Fruit fly (Drosophila melanogaster): ENCODE data around the gene Smyd5.

The Smyd5 gene

DNA sequence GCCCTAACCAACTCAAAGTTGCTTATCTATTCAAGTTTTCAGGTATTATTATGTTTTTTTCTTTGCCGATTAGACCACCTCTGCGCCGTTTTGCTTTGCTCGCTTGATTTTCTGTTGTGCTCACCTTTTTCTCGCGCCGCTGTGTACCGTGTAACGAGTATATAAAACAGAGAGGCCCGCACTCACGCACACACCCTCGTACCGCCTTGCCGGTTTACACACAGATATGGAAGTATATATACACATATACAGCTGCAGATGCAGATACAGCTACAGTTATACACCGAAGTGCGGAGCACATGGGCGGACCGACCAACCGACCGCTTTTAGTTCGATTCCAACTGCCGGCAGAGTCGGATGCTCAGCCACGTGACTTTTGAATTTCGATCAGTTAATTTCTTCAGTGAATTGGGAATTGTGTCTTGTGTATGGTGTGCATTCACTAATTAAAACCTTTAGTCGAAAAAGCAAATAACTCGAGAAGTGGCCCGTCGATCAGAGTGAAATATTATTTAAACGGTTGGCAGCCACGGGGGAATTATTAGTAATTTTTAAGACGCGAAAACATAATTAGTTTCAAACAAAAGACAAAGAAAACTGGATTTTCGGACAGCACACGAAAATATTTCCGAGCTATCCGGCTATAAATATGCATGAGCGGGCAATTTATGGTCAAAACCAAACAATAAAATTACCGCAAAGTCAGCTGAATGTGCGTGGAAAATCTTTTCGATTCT lies 29.9 kb downstream of the Smyd5 start (continued):
- peak; percentile 59 for TF ChIP-seq CG13296 (GFP tag; optimal IDR thresholded peaks at IDR 0.05)
- TF ChIP-seq pita (GFP tag; optimal IDR thresholded peaks at IDR 0.05), result no peak
- TF ChIP-seq trem (tag; optimal IDR thresholded peaks at IDR 0.05), result peak; percentile 12
- TF ChIP-seq CG9215 (GFP tag; IDR thresholded peaks at IDR 0.05), result no peak
- TF ChIP-seq insv (GFP tag; optimal IDR thresholded peaks at IDR 0.05), result peak in 1 of 2 experiments; percentile 78
- TF ChIP-seq Hmr (GFP tag; optimal IDR thresholded peaks at IDR 0.05), result peak; percentile 58
- TF ChIP-seq CG11696 (GFP tag; IDR thresholded peaks at IDR 0.05), result no peak
- TF ChIP-seq CG8290 (GFP tag; optimal IDR thresholded peaks at IDR 0.05), result no peak
- TF ChIP-seq CG8290 (tag; optimal IDR thresholded peaks at IDR 0.05), result peak; percentile 6 to 90
- peak; percentile 80 for TF ChIP-seq Adf1 (GFP tag; IDR thresholded peaks at IDR 0.05)
- TF ChIP-seq vvl (GFP tag; IDR thresholded peaks at IDR 0.05), result peak; percentile 75
- TF ChIP-seq CG4617 (GFP tag; optimal IDR thresholded peaks at IDR 0.05; ENCODE audit: borderline replicate concordance), result no peak
- peak; percentile 28 for TF ChIP-seq HHEX (GFP tag; optimal IDR thresholded peaks at IDR 0.05)
- TF ChIP-seq pros (GFP tag; optimal IDR thresholded peaks at IDR 0.05), result peak; percentile 64
- TF ChIP-seq Hr51 (GFP tag; optimal IDR thresholded peaks at IDR 0.05), result peak in 1 of 2 experiments; percentile 29
- peak; percentile 32 for TF ChIP-seq Dad (GFP tag; optimal IDR thresholded peaks at IDR 0.05)
- TF ChIP-seq odd (GFP tag; optimal IDR thresholded peaks at IDR 0.05), result no peak
- TF ChIP-seq corto (GFP tag; optimal IDR thresholded peaks at IDR 0.05), result no peak
- peak; percentile 96 for TF ChIP-seq CG5180 (GFP tag; optimal IDR thresholded peaks at IDR 0.05)
- TF ChIP-seq peb (GFP tag; IDR thresholded peaks at IDR 0.05), result peak; percentile 21; the same call in 1 of the 2 replicates
- TF ChIP-seq z (GFP tag; IDR thresholded peaks at IDR 0.05), result 0 out of 3 replicates have a peak, but pooled peaks have one; percentile 22
- TF ChIP-seq CG32772 (GFP tag; IDR thresholded peaks at IDR 0.05), result no peak; the same call in 1 of the 2 replicates
- peak; percentile 66 for TF ChIP-seq Max (GFP tag; optimal IDR thresholded peaks at IDR 0.05)
- peak; percentile 10 for TF ChIP-seq nerfin-1 (tag; optimal IDR thresholded peaks at IDR 0.05)
- peak; percentile 2 for TF ChIP-seq Meics (GFP tag; optimal IDR thresholded peaks at IDR 0.05)
- TF ChIP-seq grau (tag; optimal IDR thresholded peaks at IDR 0.05), result peak; percentile 37
- 0 out of 3 replicates have a peak, but pooled peaks have one; percentile 59 for TF ChIP-seq CG11456 (GFP tag; IDR thresholded peaks at IDR 0.05)
- peak; percentile 32; the same call in 1 of the 2 replicates for TF ChIP-seq Drgx (GFP tag; IDR thresholded peaks at IDR 0.05)
- peak; percentile 81 for TF ChIP-seq CG7987 (GFP tag; optimal IDR thresholded peaks at IDR 0.05)
- TF ChIP-seq sima (GFP tag; optimal IDR thresholded peaks at IDR 0.05), result no peak
- TF ChIP-seq Mes4 (GFP tag; optimal IDR thresholded peaks at IDR 0.05), result no peak
- TF ChIP-seq CG2678 (tag; optimal IDR thresholded peaks at IDR 0.05), result peak; percentile 40
- no peak for TF ChIP-seq klu (GFP tag; IDR thresholded peaks at IDR 0.05)
- no peak for TF ChIP-seq dimm (GFP tag; IDR thresholded peaks at IDR 0.05)
- TF ChIP-seq CG17328 (GFP tag; IDR thresholded peaks at IDR 0.05), result no peak
- TF ChIP-seq ara (GFP tag; IDR thresholded peaks at IDR 0.05), result peak; percentile 46; the same call in 1 of the 2 replicates
- TF ChIP-seq CG2889 (GFP tag; IDR thresholded peaks at IDR 0.05), result no peak
- peak; percentile 17 for TF ChIP-seq CG17829 (tag; optimal IDR thresholded peaks at IDR 0.05)
- TF ChIP-seq CG2199 (GFP tag; IDR thresholded peaks at IDR 0.05), result peak; percentile 87
- no peak for TF ChIP-seq CG10462 (GFP tag; optimal IDR thresholded peaks at IDR 0.05)
- TF ChIP-seq YL-1 (GFP tag; optimal IDR thresholded peaks at IDR 0.05), result peak; percentile 15
- peak; percentile 99 for TF ChIP-seq chinmo (GFP tag; IDR thresholded peaks at IDR 0.05; ENCODE audit: partially characterized antibody)
- peak; percentile 42 for TF ChIP-seq nau (GFP tag; optimal IDR thresholded peaks at IDR 0.05)
- peak; percentile 80 for TF ChIP-seq ci (GFP tag; IDR thresholded peaks at IDR 0.05)
- no peak for TF ChIP-seq toy (GFP tag; IDR thresholded peaks at IDR 0.05)
- TF ChIP-seq gcm (GFP tag; optimal IDR thresholded peaks at IDR 0.05), result peak; percentile 53
- TF ChIP-seq CG2129 (GFP tag; IDR thresholded peaks at IDR 0.05; ENCODE audit: partially characterized antibody), result no peak
- no peak for TF ChIP-seq tin (GFP tag; optimal IDR thresholded peaks at IDR 0.05)
- no peak for TF ChIP-seq CG3995 (GFP tag; optimal IDR thresholded peaks at IDR 0.05)
